Worm (Caenorhabditis elegans) whole organism, L4 larva: ENCODE measurements around the gene paqr-3.

Experiments used
- D1046.2 ChIP-seq: fragments of 200-800 bp; sonication (Bioruptor generic); IDR thresholded peaks from 2 replicates; pipeline ENCODE4 v1.3.6; 2022; ENCODE audit warnings: missing genetic modification characterization, missing compliant biosample characterization
- ceh-82 ChIP-seq: sonication (generic microtip); optimal IDR thresholded peaks from 2 replicates; lab custom pipeline; 2017; ENCODE audit warnings: missing biosample characterization, missing genetic modification characterization
- daf-19 ChIP-seq: fragments of 200-800 bp; sonication (Bioruptor generic); conservative IDR thresholded peaks from 2 replicates; pipeline ENCODE4 v1.3.6; 2022; ENCODE audit warnings: missing genetic modification characterization, missing compliant biosample characterization
- fos-1 ChIP-seq: fragments of 150-350 bp; optimal IDR thresholded peaks from 2 replicates; lab custom pipeline; 2014; ENCODE audit warnings: missing biosample characterization, missing genetic modification characterization
- jun-1 ChIP-seq: fragments of 150-350 bp; optimal IDR thresholded peaks from 2 replicates; lab custom pipeline; 2014; ENCODE audit warnings: missing biosample characterization, missing genetic modification reagents, missing genetic modification characterization
- unc-39 ChIP-seq: sonication (generic microtip); optimal IDR thresholded peaks from 2 replicates; lab custom pipeline; 2017; ENCODE audit warnings: missing biosample characterization, missing genetic modification characterization

ce11 chrIV:14390023-14390614 lies 6.6 kb upstream of the paqr-3 start:
- TF ChIP-seq ceh-82 = no peak
- TF ChIP-seq daf-19 (GFP tag; lab: Robert Waterston, UW) = no peak
- TF ChIP-seq fos-1 (tag; lab: Kevin White, UChicago) = no peak
- TF ChIP-seq jun-1 = no peak
- no peak for TF ChIP-seq D1046.2 (GFP tag; lab: Robert Waterston, UW)
- no peak for TF ChIP-seq unc-39 (tag; lab: Kevin White, UChicago)
